Worm (Caenorhabditis elegans): Measurements from ENCODE around the gene srlf-32.

The srlf-32 gene

ce11 chrIV:11917886-11918285 is 7.9 kb upstream of the srlf-32 start:
- peak; percentile 44 for TF ChIP-seq pha-4 (tag; optimal IDR thresholded peaks at IDR 0.05)
- TF ChIP-seq nhr-25 (tag; optimal IDR thresholded peaks at IDR 0.05), result no peak
- TF ChIP-seq jun-1 (tag; optimal IDR thresholded peaks at IDR 0.05), result peak; percentile 1
- TF ChIP-seq pqm-1 (tag; optimal IDR thresholded peaks at IDR 0.05), result peak; percentile 90
- no peak for TF ChIP-seq lin-15B (tag; optimal IDR thresholded peaks at IDR 0.05)
- no peak for TF ChIP-seq mdl-1 (tag; optimal IDR thresholded peaks at IDR 0.05)
- peak; percentile 90 for TF ChIP-seq elt-2 (tag; optimal IDR thresholded peaks at IDR 0.05)
- no peak for TF ChIP-seq lin-39 (tag; optimal IDR thresholded peaks at IDR 0.05)

- TF ChIP-seq nhr-12 (tag; optimal IDR thresholded peaks at IDR 0.05) (no peak), nhr-76 (tag; optimal IDR thresholded peaks at IDR 0.05) (no peak), skn-1 (tag; optimal IDR thresholded peaks at IDR 0.05) (no peak), ZK546.5 (tag; optimal IDR thresholded peaks at IDR 0.05) (no peak), lin-39 (tag; optimal IDR thresholded peaks at IDR 0.05) (no peak), zag-1 (tag; optimal IDR thresholded peaks at IDR 0.05) (no peak), ceh-9 (tag; optimal IDR thresholded peaks at IDR 0.05) (no peak), ztf-11 (tag; optimal IDR thresholded peaks at IDR 0.05) (no peak), egl-5 (tag; optimal IDR thresholded peaks at IDR 0.05) (no peak)
These were observed 6.8 kb upstream of the srlf-32 start for ce11 chrIV:11919067-11919466.

DNA sequence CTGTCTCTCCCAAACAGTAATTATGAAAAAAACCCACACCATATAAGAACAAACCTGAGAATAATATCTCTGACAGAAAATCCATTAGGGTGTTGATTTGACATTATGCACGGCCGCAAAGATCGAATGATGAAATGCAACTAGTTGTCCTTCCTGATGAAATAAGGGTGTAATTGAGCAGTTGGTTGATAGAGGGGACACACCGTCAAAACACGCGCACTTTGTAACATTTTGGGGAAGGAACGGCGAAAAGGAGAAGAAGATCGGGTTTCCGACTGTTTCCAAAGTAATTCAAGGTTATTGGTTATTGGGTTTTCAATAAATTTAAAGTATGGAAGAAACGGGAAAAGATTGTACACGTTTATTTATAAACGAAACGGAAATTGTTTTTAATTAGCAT is 3.8 kb upstream of the srlf-32 start, which contains the start of gene ZK822.1:
TSS of gene ZK822.1 (minus strand) at position 121 of the 400 bp plus-strand sequence.
- TF ChIP-seq snpc-4 (tag; optimal IDR thresholded peaks at IDR 0.05) (no peak), ceh-28 (tag; optimal IDR thresholded peaks at IDR 0.05) (no peak), nhr-76 (tag; optimal IDR thresholded peaks at IDR 0.05) (no peak), ztf-4 (tag; optimal IDR thresholded peaks at IDR 0.05) (no peak), nhr-237 (tag; optimal IDR thresholded peaks at IDR 0.05) (no peak), unc-62 (GFP tag; optimal IDR thresholded peaks at IDR 0.05) (no peak), lin-15B (tag; optimal IDR thresholded peaks at IDR 0.05) (no peak), hmg-11 (tag; optimal IDR thresholded peaks at IDR 0.05) (no peak), nhr-77 (tag; optimal IDR thresholded peaks at IDR 0.05) (no peak), egl-5 (tag; optimal IDR thresholded peaks at IDR 0.05) (no peak)

ce11 chrIV:11923074-11923473 is 2.8 kb upstream of the srlf-32 start, which contains the start of gene srlf-31:
Gene srlf-31 (minus strand): TSS chrIV:11923174.
- no peak for TF ChIP-seq ama-1 (optimal IDR thresholded peaks at IDR 0.05)
- TF ChIP-seq R02D3.7 (tag; optimal IDR thresholded peaks at IDR 0.05), result no peak
- no peak for TF ChIP-seq nhr-12 (tag; optimal IDR thresholded peaks at IDR 0.05)
- no peak for TF ChIP-seq nhr-43 (tag; optimal IDR thresholded peaks at IDR 0.05; ENCODE audit: poor library complexity, severe bottlenecking)
- no peak for TF ChIP-seq ZK546.5 (tag; optimal IDR thresholded peaks at IDR 0.05)
- no peak for TF ChIP-seq fos-1 (tag; optimal IDR thresholded peaks at IDR 0.05)
- no peak for TF ChIP-seq egl-5 (tag; optimal IDR thresholded peaks at IDR 0.05)
- no peak for TF ChIP-seq ceh-16 (tag; optimal IDR thresholded peaks at IDR 0.05)
- TF ChIP-seq lin-39 (tag; optimal IDR thresholded peaks at IDR 0.05), result no peak
- no peak for TF ChIP-seq elt-2 (tag; optimal IDR thresholded peaks at IDR 0.05)
- no peak for TF ChIP-seq nhr-11 (tag; optimal IDR thresholded peaks at IDR 0.05)

DNA sequence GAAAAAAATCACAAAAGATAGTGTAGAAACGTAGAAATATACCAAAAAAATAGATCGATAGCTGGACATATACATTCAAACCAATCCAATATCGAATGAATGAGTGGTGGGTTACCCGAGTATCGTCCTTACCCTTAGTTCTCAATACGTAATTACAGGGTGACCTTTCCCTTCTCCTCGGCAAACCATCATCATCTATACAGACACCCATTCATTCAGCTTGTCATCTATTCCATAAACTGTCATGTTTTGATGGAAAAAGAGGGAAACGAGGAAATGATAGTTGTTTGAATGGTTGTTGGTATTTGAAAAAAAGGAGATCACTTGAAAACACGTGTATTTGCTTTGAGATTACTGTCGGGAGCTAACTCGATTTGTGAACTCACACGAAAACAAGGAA is 1.7 kb upstream of the srlf-32 start:
- TF ChIP-seq nhr-237 (tag; optimal IDR thresholded peaks at IDR 0.05) (no peak), lin-15B (tag; optimal IDR thresholded peaks at IDR 0.05) (no peak), egl-27 (tag; optimal IDR thresholded peaks at IDR 0.05) (no peak), fkh-2 (tag; optimal IDR thresholded peaks at IDR 0.05) (no peak), nhr-67 (tag; optimal IDR thresholded peaks at IDR 0.05) (no peak), aly-2 (tag; optimal IDR thresholded peaks at IDR 0.05) (no peak), elt-2 (tag; optimal IDR thresholded peaks at IDR 0.05) (no peak), ceh-16 (tag; optimal IDR thresholded peaks at IDR 0.05) (no peak), nhr-28 (tag; optimal IDR thresholded peaks at IDR 0.05) (no peak), elt-3 (tag; optimal IDR thresholded peaks at IDR 0.05) (no peak), ztf-11 (tag; optimal IDR thresholded peaks at IDR 0.05) (no peak)

- TF ChIP-seq snpc-4 (tag; optimal IDR thresholded peaks at IDR 0.05), result no peak
- peak; percentile 60 for TF ChIP-seq nhr-43 (tag; optimal IDR thresholded peaks at IDR 0.05; ENCODE audit: poor library complexity, severe bottlenecking)
- TF ChIP-seq elt-3 (tag; optimal IDR thresholded peaks at IDR 0.05), result peak in 1 of 3 experiments; percentile 41
- no peak for TF ChIP-seq jun-1 (tag; optimal IDR thresholded peaks at IDR 0.05)
- TF ChIP-seq hmg-11 (tag; optimal IDR thresholded peaks at IDR 0.05), result peak; percentile 22
- no peak for TF ChIP-seq nhr-11 (tag; optimal IDR thresholded peaks at IDR 0.05)
- no peak for TF ChIP-seq ceh-82 (tag; optimal IDR thresholded peaks at IDR 0.05)
- peak; percentile 33 for TF ChIP-seq nhr-23 (tag; optimal IDR thresholded peaks at IDR 0.05)
- TF ChIP-seq lin-39 (tag; optimal IDR thresholded peaks at IDR 0.05), result peak; percentile 41
- TF ChIP-seq nhr-25 (tag; optimal IDR thresholded peaks at IDR 0.05), result peak; percentile 56
- peak; percentile 37 for TF ChIP-seq elt-2 (tag; optimal IDR thresholded peaks at IDR 0.05)
- peak; percentile 31 for TF ChIP-seq lsy-12 (tag; optimal IDR thresholded peaks at IDR 0.05)
- TF ChIP-seq nhr-237 (tag; optimal IDR thresholded peaks at IDR 0.05), result no peak
- peak; percentile 51 for TF ChIP-seq nfya-1 (tag; optimal IDR thresholded peaks at IDR 0.05; ENCODE audit: insufficient read depth)
These were observed 2.6 kb downstream of the srlf-32 start for ce11 chrIV:11928388-11928787.

Measured in whole organism, L3 larva.